Fruit fly (Drosophila melanogaster) Kc167 (cell line): Measurements from ENCODE around the gene sordd2.
"Not testable (repeated sequence)": the region's sequence is repeated elsewhere in the genome, so short reads cannot be mapped to it uniquely, and the experiment has no call there.

Experiments used
- Myc ChIP-seq: fragments of >200 bp; optimal IDR thresholded peaks from 2 replicates; lab custom pipeline; 2017; ENCODE audit warnings: missing external identifiers
- Sin3A ChIP-seq: fragments of >200 bp; optimal IDR thresholded peaks from 2 replicates; lab custom pipeline; 2018; ENCODE audit warnings: missing external identifiers
- h ChIP-seq: fragments of >200 bp; optimal IDR thresholded peaks from 3 replicates; lab custom pipeline; 2018; ENCODE audit warnings: missing external identifiers
- insv ChIP-seq: fragments of >200 bp; optimal IDR thresholded peaks from 3 replicates; lab custom pipeline; 2018; ENCODE audit warnings: missing external identifiers
- psq ChIP-seq: fragments of >200 bp; optimal IDR thresholded peaks from 2 replicates; lab custom pipeline; 2017; ENCODE audit warnings: missing external identifiers
- ttk ChIP-seq: sonication (Bioruptor generic); optimal IDR thresholded peaks from 2 replicates; lab custom pipeline; 2017; ENCODE audit warnings: missing external identifiers

sordd2 gene

dm6 chrX:15799085-15799557, at the start of gene sordd2, which contains the start of gene CG15602:
Gene sordd2 (minus strand): TSS chrX:15799162.
Gene CG15602 (plus strand): TSS chrX:15799426.
- not testable (repeated sequence) for TF ChIP-seq Myc (lab: Kevin White, UChicago); ttk (lab: Kevin White, UChicago); insv

- TF ChIP-seq ttk (lab: Kevin White, UChicago): no peak
- TF ChIP-seq Sin3A (lab: Kevin White, UChicago): no peak
- TF ChIP-seq psq (lab: Kevin White, UChicago): no peak
- TF ChIP-seq Myc (lab: Kevin White, UChicago): no peak
- TF ChIP-seq h (lab: Kevin White, UChicago): no peak
- no peak for TF ChIP-seq insv
Measured at dm6 chrX:15844139-15844538, 45.2 kb upstream of the sordd2 start, which contains the start of the genes ArgRS and CG8578. Gene ArgRS (minus strand): TSS chrX:15844145. Gene CG8578 (plus strand): TSS chrX:15844476.

- TF ChIP-seq psq (lab: Kevin White, UChicago) (no peak), h (lab: Kevin White, UChicago) (no peak), ttk (lab: Kevin White, UChicago) (no peak), Myc (lab: Kevin White, UChicago) (no peak), Sin3A (lab: Kevin White, UChicago) (no peak), insv (no peak)
Measured at dm6 chrX:15841346-15841745, 42.4 kb upstream of the sordd2 start.

dm6 chrX:15840003-15840402, 41.0 kb upstream of the sordd2 start:
- TF ChIP-seq Sin3A (lab: Kevin White, UChicago) (no peak), psq (lab: Kevin White, UChicago) (no peak), ttk (lab: Kevin White, UChicago) (no peak)

- TF ChIP-seq psq (lab: Kevin White, UChicago) (no peak), Sin3A (lab: Kevin White, UChicago) (no peak), ttk (lab: Kevin White, UChicago) (no peak), h (lab: Kevin White, UChicago) (no peak), insv (no peak), Myc (lab: Kevin White, UChicago) (no peak)
Measured at dm6 chrX:15837530-15837929, 38.6 kb upstream of the sordd2 start, which contains the start of gene CG8565. Gene CG8565 (plus strand): TSS chrX:15837830.

dm6 chrX:15835393-15835792, 36.4 kb upstream of the sordd2 start, which contains the start of gene Chc:
Gene Chc (minus strand): TSS chrX:15835490.
- TF ChIP-seq insv (no peak), Sin3A (lab: Kevin White, UChicago) (no peak), ttk (lab: Kevin White, UChicago) (no peak), h (lab: Kevin White, UChicago) (no peak), psq (lab: Kevin White, UChicago) (no peak), Myc (lab: Kevin White, UChicago) (no peak)

- no peak for TF ChIP-seq Sin3A (lab: Kevin White, UChicago)
- TF ChIP-seq psq (lab: Kevin White, UChicago): no peak
- no peak for TF ChIP-seq Myc (lab: Kevin White, UChicago)
- TF ChIP-seq insv: no peak
- TF ChIP-seq h (lab: Kevin White, UChicago): no peak
- no peak for TF ChIP-seq ttk (lab: Kevin White, UChicago)
Measured at dm6 chrX:15834594-15835236, 35.8 kb upstream of the sordd2 start.

dm6 chrX:15833957-15834356, 35.0 kb upstream of the sordd2 start:
- no peak for TF ChIP-seq Myc (lab: Kevin White, UChicago)
- TF ChIP-seq h (lab: Kevin White, UChicago): no peak
- TF ChIP-seq ttk (lab: Kevin White, UChicago): no peak
- no peak for TF ChIP-seq psq (lab: Kevin White, UChicago)
- TF ChIP-seq insv: no peak
- TF ChIP-seq Sin3A (lab: Kevin White, UChicago): no peak

dm6 chrX:15822363-15822762, 23.4 kb upstream of the sordd2 start:
- TF ChIP-seq ttk (lab: Kevin White, UChicago) (no peak), psq (lab: Kevin White, UChicago) (no peak), h (lab: Kevin White, UChicago) (no peak), insv (no peak), Sin3A (lab: Kevin White, UChicago) (no peak), Myc (lab: Kevin White, UChicago) (no peak)

dm6 chrX:15818608-15819184, 19.7 kb upstream of the sordd2 start:
- no peak for TF ChIP-seq Sin3A (lab: Kevin White, UChicago)
- TF ChIP-seq h (lab: Kevin White, UChicago): no peak
- no peak for TF ChIP-seq psq (lab: Kevin White, UChicago)
- no peak for TF ChIP-seq insv
- TF ChIP-seq Myc (lab: Kevin White, UChicago): no peak
- TF ChIP-seq ttk (lab: Kevin White, UChicago): no peak

dm6 chrX:15817823-15818222, 18.9 kb upstream of the sordd2 start:
- no peak for TF ChIP-seq ttk (lab: Kevin White, UChicago)

dm6 chrX:15816905-15817304, 17.9 kb upstream of the sordd2 start:
- TF ChIP-seq Sin3A (lab: Kevin White, UChicago) (no peak), insv (no peak), psq (lab: Kevin White, UChicago) (no peak)
